Fruit fly (Drosophila melanogaster) whole organism, adult: ENCODE measurements around the gene mRpL51.

ENCODE experiments used
- CG11617 ChIP-seq: fragments of 200-800 bp; sonication (Bioruptor generic); optimal IDR thresholded peaks from 2 replicates; lab custom pipeline; 2017; ENCODE audit warnings: mild to moderate bottlenecking, missing biosample characterization, missing genetic modification reagents, missing genetic modification characterization
- CG7101 ChIP-seq: fragments of 200-800 bp; sonication (Bioruptor generic); optimal IDR thresholded peaks from 2 replicates; lab custom pipeline; 2018; ENCODE audit warnings: missing biosample characterization, mild to moderate bottlenecking, missing genetic modification characterization, moderate library complexity
- bab1 ChIP-seq: fragments of 200-800 bp; sonication (Bioruptor generic); optimal IDR thresholded peaks from 3 replicates; lab custom pipeline; 2019; ENCODE audit warnings: missing biosample characterization, mild to moderate bottlenecking, missing genetic modification characterization, moderate library complexity
- kay ChIP-seq: fragments of 200-800 bp; sonication (Bioruptor generic); peaks from one replicate; lab custom pipeline; 2016; ENCODE audit warnings: missing biosample characterization, missing genetic modification characterization, borderline replicate concordance
- ovo ChIP-seq: fragments of 200-800 bp; sonication (Bioruptor generic); optimal IDR thresholded peaks from 2 replicates; lab custom pipeline; 2016; ENCODE audit warnings: missing biosample characterization, missing genetic modification characterization

DNA sequence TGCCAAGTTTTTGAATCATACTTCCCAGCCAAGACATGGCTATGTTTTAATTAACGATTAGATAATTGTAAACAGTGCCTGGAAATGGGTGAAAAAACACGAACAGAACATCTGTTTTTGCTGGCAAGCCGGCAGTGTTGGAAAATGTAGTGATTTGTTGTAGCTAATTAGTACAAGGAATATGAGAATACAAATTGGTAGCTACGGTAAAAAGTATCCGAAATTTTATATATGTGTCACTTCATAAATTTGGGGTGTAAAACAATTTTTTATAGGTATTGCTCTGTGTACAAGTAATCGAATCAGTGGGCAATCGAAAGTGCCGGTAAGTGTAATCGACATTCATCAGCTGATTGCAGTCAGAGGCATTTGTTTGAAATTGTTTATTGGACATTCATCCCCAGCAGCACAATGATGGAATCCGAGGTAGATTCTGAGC, at the start of gene mRpL51, which contains the start of gene Uba4:
- TF ChIP-seq kay = no peak
- TF ChIP-seq CG11617 (GFP tag; lab: Kevin White, UChicago) = peak; percentile 53
- TF ChIP-seq ovo = peak; percentile 11
- peak; percentile 55 for TF ChIP-seq bab1 (GFP tag; lab: Kevin White, UChicago)
- peak; percentile 69 for TF ChIP-seq CG7101 (tag; lab: Kevin White, UChicago)
